Fruit fly (Drosophila melanogaster): Measurements from ENCODE around the gene CG31659.

dm6 chr2L:1361771-1362632, 2.4 kb upstream of the CG31659 start, which contains the start of gene NLaz:
- peak in 1 of 2 experiments; percentile 66 for TF ChIP-seq foxo (GFP tag; optimal IDR thresholded peaks at IDR 0.05)
- no peak for TF ChIP-seq dsf (GFP tag; optimal IDR thresholded peaks at IDR 0.05; ENCODE audit: borderline replicate concordance)
